Worm (Caenorhabditis elegans): Measurements from ENCODE around the gene F36A4.2.

DNA sequence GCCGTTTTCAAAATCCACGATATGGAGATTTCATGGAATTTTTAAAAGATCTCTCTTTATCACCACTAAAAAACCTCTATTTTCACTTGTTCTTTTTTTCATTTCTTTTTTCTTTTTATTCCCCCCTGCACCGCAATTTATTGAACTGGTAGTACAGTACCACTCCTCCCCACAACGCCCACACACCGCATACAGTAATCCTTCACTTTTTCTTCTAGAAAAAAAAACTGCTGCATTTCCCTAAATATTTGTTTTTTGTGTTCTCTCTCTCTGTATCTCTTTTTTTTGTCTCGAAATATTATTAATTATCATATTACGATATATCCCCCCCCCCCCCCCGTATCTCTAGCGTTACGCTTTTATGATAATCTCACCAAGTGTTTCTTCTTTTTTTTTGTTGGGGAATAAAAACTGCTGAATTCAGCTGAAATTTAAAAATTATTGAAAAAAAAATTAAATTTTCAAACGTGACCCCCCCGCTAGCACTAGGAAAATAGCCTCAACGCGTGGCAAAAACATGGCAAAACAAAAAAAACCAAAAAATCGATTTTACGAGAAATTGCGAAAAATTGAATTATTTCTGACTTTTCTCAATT is 45.9 kb downstream of the F36A4.2 start, which contains the start of gene Y24D9B.1:
- TF ChIP-seq tbx-2 (tag; optimal IDR thresholded peaks at IDR 0.05) = no peak
- no peak for TF ChIP-seq pag-3 (tag; optimal IDR thresholded peaks at IDR 0.05; ENCODE audit: borderline replicate concordance)
- no peak for TF ChIP-seq unc-55 (GFP tag; optimal IDR thresholded peaks at IDR 0.05)
- TF ChIP-seq nfya-1 (tag; optimal IDR thresholded peaks at IDR 0.05) = no peak
- no peak for TF ChIP-seq odd-2 (tag; optimal IDR thresholded peaks at IDR 0.05)
- TF ChIP-seq T23F11.4 (GFP tag; optimal IDR thresholded peaks at IDR 0.05) = no peak
- TF ChIP-seq fkh-6 (tag; optimal IDR thresholded peaks at IDR 0.05) = no peak
- no peak for TF ChIP-seq ceh-18 (tag; optimal IDR thresholded peaks at IDR 0.05)
- no peak for TF ChIP-seq elt-2 (tag; optimal IDR thresholded peaks at IDR 0.05)
- no peak for TF ChIP-seq hlh-13 (GFP tag; optimal IDR thresholded peaks at IDR 0.05)
- TF ChIP-seq ceh-34 (tag; optimal IDR thresholded peaks at IDR 0.05) = no peak
- no peak for TF ChIP-seq nhr-11 (tag; optimal IDR thresholded peaks at IDR 0.05)
- no peak for TF ChIP-seq fkh-10 (GFP tag; optimal IDR thresholded peaks at IDR 0.05)

Measured in whole organism, late embryonic.